Worm (Caenorhabditis elegans) whole organism, L4/young adult: Measurements from ENCODE around the gene T15B7.8.

Source experiments
- W03F9.2 ChIP-seq: fragments of 150-350 bp; optimal IDR thresholded peaks from 2 replicates; lab custom pipeline; 2014; ENCODE audit warnings: missing biosample characterization, missing genetic modification characterization
- dao-5 ChIP-seq: sonication (generic microtip); optimal IDR thresholded peaks from 2 replicates; lab custom pipeline; 2016; ENCODE audit warnings: missing genotype, missing genetic modification characterization, moderate library complexity, missing compliant biosample characterization
- him-1 ChIP-seq: sonication (generic microtip); optimal IDR thresholded peaks from 2 replicates; lab custom pipeline; 2016; ENCODE audit warnings: missing genotype, missing genetic modification reagents, missing genetic modification characterization, missing compliant biosample characterization

- TF ChIP-seq dao-5 (tag; lab: Kevin White, UChicago) (no peak), him-1 (tag; lab: Kevin White, UChicago) (no peak), W03F9.2 (tag; lab: Kevin White, UChicago) (no peak)
Measured at ce11 chrV:6793744-6794239, 27.8 kb upstream of the T15B7.8 start, which contains the start of gene ZC404.1.
